Worm (Caenorhabditis elegans): ENCODE data around the gene F54A3.5.
"Not testable (repeated sequence)": the region's sequence is repeated elsewhere in the genome, so short reads cannot be mapped to it uniquely, and the experiment has no call there.

F54A3.5 gene

DNA sequence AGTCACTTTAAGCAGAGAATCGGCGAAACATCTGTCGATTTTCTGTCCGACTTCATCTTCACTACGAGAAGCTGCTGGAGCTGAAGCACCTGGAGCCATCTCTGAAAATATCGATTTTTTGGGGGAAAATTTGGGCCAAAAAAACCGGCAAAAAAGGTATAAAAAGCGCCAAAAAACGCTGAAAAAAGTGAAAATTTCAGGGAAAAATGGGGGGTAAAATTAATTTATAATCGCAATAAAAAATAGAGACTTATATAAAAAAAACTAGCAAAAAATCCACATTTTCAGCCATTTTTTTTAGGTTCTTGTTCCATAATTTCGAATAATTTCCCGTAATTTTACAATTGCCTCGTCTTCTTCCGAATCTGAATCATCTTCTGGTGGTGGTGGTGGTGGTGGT lies at the start of gene F54A3.5:
F54A3.5 (minus strand) TSS at position 101 of the 400 bp plus-strand sequence.
- TF ChIP-seq cnd-1 (tag; optimal IDR thresholded peaks at IDR 0.05) (no peak), ceh-83 (GFP tag; optimal IDR thresholded peaks at IDR 0.05) (no peak), flh-1 (GFP tag; optimal IDR thresholded peaks at IDR 0.05) (no peak), mab-5 (tag; optimal IDR thresholded peaks at IDR 0.05) (no peak), lsy-2 (tag; optimal IDR thresholded peaks at IDR 0.05) (no peak), lin-32 (GFP tag; optimal IDR thresholded peaks at IDR 0.05) (no peak), nhr-2 (tag; optimal IDR thresholded peaks at IDR 0.05) (no peak)

- TF ChIP-seq ceh-43 (GFP tag; optimal IDR thresholded peaks at IDR 0.05): no peak
- no peak for TF ChIP-seq snpc-4 (tag; optimal IDR thresholded peaks at IDR 0.05)
- no peak for TF ChIP-seq lsy-2 (tag; optimal IDR thresholded peaks at IDR 0.05)
- no peak for TF ChIP-seq mab-5 (tag; optimal IDR thresholded peaks at IDR 0.05)
- TF ChIP-seq unc-62 (GFP tag; optimal IDR thresholded peaks at IDR 0.05): no peak
- TF ChIP-seq ham-2 (GFP tag; optimal IDR thresholded peaks at IDR 0.05): no peak
- no peak for TF ChIP-seq drap-1 (GFP tag; optimal IDR thresholded peaks at IDR 0.05)
- TF ChIP-seq ceh-83 (GFP tag; optimal IDR thresholded peaks at IDR 0.05): no peak
- no peak for TF ChIP-seq ztf-11 (tag; optimal IDR thresholded peaks at IDR 0.05)
- TF ChIP-seq mls-2 (tag; optimal IDR thresholded peaks at IDR 0.05): no peak
- no peak for TF ChIP-seq zip-8 (tag; optimal IDR thresholded peaks at IDR 0.05)
These were observed 48.2 kb upstream of the F54A3.5 start for ce11 chrII:2273750-2274149.

DNA sequence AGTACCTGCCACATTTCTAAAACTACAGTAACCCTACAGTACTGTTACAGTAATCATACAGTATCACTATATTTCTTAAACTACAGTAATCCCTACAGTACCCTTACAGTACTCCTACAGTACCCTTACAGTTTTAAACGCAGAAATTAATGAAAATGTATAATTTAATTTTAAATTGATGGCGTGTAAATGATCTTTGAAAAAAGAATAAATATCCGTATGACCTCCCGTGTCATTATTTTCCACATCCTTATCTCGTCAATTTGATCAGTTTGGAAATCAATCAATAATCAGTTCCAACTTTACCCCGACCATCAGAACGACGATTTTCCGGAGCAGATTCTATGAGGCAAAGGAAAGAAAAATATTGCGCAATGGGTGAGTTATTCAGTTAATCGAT lies 29.4 kb upstream of the F54A3.5 start, which contains the start of gene K09F6.3:
K09F6.3 (plus strand) TSS at position 301 of the 400 bp plus-strand sequence.
- TF ChIP-seq cnd-1, nhr-28, snpc-4 (tag; optimal IDR thresholded peaks at IDR 0.05): not testable (repeated sequence)

ce11 chrII:2253676-2254075 lies 28.2 kb upstream of the F54A3.5 start:
- TF ChIP-seq mab-5 (tag; optimal IDR thresholded peaks at IDR 0.05): no peak
- no peak for TF ChIP-seq ham-2 (GFP tag; optimal IDR thresholded peaks at IDR 0.05)
- no peak for TF ChIP-seq ceh-39 (tag; optimal IDR thresholded peaks at IDR 0.05)
- TF ChIP-seq ceh-83 (GFP tag; optimal IDR thresholded peaks at IDR 0.05): no peak
- TF ChIP-seq nhr-28 (tag; optimal IDR thresholded peaks at IDR 0.05): no peak
- TF ChIP-seq zip-8 (tag; optimal IDR thresholded peaks at IDR 0.05): peak; percentile 60

- no peak for TF ChIP-seq nhr-12 (tag; optimal IDR thresholded peaks at IDR 0.05)
- TF ChIP-seq nhr-76 (tag; optimal IDR thresholded peaks at IDR 0.05): no peak
- TF ChIP-seq lin-32 (GFP tag; optimal IDR thresholded peaks at IDR 0.05): no peak
- no peak for TF ChIP-seq bed-3 (GFP tag; optimal IDR thresholded peaks at IDR 0.05)
- no peak for TF ChIP-seq nhr-28 (tag; optimal IDR thresholded peaks at IDR 0.05)
- TF ChIP-seq nhr-2 (tag; optimal IDR thresholded peaks at IDR 0.05): no peak
- no peak for TF ChIP-seq flh-1 (GFP tag; optimal IDR thresholded peaks at IDR 0.05)
- TF ChIP-seq lin-13 (tag; optimal IDR thresholded peaks at IDR 0.05): no peak
- TF ChIP-seq hlh-1 (tag; optimal IDR thresholded peaks at IDR 0.05): no peak
- no peak for TF ChIP-seq elt-3 (tag; optimal IDR thresholded peaks at IDR 0.05)
- no peak for TF ChIP-seq ztf-11 (tag; optimal IDR thresholded peaks at IDR 0.05)
- TF ChIP-seq ces-1 (GFP tag; optimal IDR thresholded peaks at IDR 0.05): no peak
- no peak for TF ChIP-seq cnd-1 (tag; optimal IDR thresholded peaks at IDR 0.05)
- no peak for TF ChIP-seq M03D4.4 (tag; optimal IDR thresholded peaks at IDR 0.05)
These were observed 26.1 kb upstream of the F54A3.5 start for ce11 chrII:2251617-2252016.

DNA sequence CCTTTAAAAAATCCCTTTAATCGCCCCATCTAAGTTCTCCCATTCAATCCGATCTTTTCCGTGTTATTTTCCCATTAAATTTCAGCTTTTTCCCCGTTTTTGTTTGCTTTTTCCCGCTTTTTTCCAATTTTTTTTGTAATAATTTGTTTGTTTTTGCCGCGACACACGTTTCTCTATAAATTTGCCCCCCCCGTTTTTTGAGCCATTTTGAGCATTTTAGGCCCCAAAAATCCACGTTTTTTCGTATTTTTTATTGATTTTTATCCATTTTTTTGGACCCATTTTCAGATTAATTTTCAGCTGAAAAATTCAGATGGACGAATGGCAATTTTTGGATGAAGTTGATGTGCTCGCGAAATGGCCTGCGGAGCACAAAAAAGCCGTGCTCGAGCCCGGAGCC lies 17.8 kb upstream of the F54A3.5 start, which contains the start of gene F54A3.2:
F54A3.2 (plus strand) TSS at position 301 of the 400 bp plus-strand sequence.
- TF ChIP-seq bed-3 (GFP tag; optimal IDR thresholded peaks at IDR 0.05) (no peak), mls-2 (tag; optimal IDR thresholded peaks at IDR 0.05) (no peak), lin-32 (GFP tag; optimal IDR thresholded peaks at IDR 0.05) (no peak), ces-1 (GFP tag; optimal IDR thresholded peaks at IDR 0.05) (no peak), pha-4 (tag; optimal IDR thresholded peaks at IDR 0.05) (no peak), unc-120 (tag; optimal IDR thresholded peaks at IDR 0.05; ENCODE audit: poor library complexity, severe bottlenecking) (no peak), flh-1 (GFP tag; optimal IDR thresholded peaks at IDR 0.05) (no peak), mab-5 (tag; optimal IDR thresholded peaks at IDR 0.05) (no peak), zip-8 (tag; optimal IDR thresholded peaks at IDR 0.05) (no peak), tbx-8 (GFP tag; optimal IDR thresholded peaks at IDR 0.05) (no peak), lin-13 (tag; optimal IDR thresholded peaks at IDR 0.05) (no peak), nhr-76 (tag; optimal IDR thresholded peaks at IDR 0.05) (no peak), ceh-43 (GFP tag; optimal IDR thresholded peaks at IDR 0.05) (no peak), sptf-1 (tag; optimal IDR thresholded peaks at IDR 0.05) (no peak)

Data from whole organism, mixed stage, embryonic.